ENCODE assay signal across 5 worm cellular contexts in the genomic region with DNA sequence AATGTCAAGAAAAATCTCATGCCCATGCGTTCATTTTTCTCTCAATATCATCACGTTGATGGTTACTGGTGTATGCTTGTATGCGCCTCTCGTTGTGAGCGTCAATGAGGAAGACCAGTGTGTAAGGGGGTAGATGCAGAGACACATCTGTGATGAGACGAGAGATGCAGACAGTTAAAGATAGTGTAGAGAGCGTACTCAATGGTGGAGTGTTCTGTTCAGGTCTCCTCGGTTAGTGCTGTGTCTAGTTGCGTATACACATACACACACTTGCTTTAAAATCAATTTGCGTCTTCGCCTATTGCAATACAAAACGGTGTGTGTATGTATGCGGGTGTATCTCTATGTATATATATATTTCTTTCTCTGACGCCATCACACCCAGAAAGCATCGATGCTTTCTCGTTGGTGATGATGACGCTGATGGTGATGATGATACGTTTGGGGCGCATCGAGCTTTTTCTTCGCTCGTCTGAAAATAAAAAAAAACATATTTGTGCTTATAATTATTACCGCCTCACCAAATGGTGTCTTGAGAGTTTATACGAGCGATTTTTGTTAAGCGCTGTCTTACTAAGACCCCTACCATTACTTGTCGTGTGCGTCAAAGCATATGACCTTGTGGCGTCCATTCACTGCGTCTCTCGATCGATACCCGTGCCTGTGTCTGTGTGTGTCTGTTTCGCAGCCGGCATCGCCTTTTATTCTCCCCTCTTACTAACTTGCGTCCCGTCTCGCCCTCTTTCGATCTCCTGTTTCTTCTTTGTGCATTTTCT.
A peak's percentile ranks its signal among the peaks of the same experiment; 100 is the strongest.
TF ChIP-seq lines count a peak whose summit lies in the region.

A gene (minus strand): TSS at position 589 of the 776 bp plus-strand sequence.

TF ChIP-seq in whole organism, L1 larva, 84 proteins besides CTCF, POLR2A, EP300 and RAD21 (continues in another document):
- TF ChIP-seq dsc-1 (tag; optimal IDR thresholded peaks at IDR 0.05; lab: Kevin White, UChicago) (peak; percentile 93), nhr-85 (tag; lab: Kevin White, UChicago) (peak; percentile 94), ets-5 (GFP tag; IDR thresholded peaks at IDR 0.05; lab: Robert Waterston, UW) (no peak), dpl-1 (GFP tag; optimal IDR thresholded peaks at IDR 0.05; lab: Kevin White, UChicago) (peak; percentile 51 to 60 (median 57)), isw-1 (GFP tag; IDR thresholded peaks at IDR 0.05; lab: Robert Waterston, UW) (peak; percentile 77), aly-2 (tag; optimal IDR thresholded peaks at IDR 0.05; lab: Kevin White, UChicago) (peak; percentile 56), efl-1 (optimal IDR thresholded peaks at IDR 0.05; lab: Kevin White, UChicago) (peak; percentile 83 to 93), efl-1 (GFP tag; optimal IDR thresholded peaks at IDR 0.05 in 1 of 2; lab: Kevin White, UChicago) (peak; percentile 45 to 97), nhr-28 (tag; optimal IDR thresholded peaks at IDR 0.05; lab: Kevin White, UChicago) (no peak), tlp-1 (tag; optimal IDR thresholded peaks at IDR 0.05; lab: Kevin White, UChicago) (no peak), lin-35 (GFP tag; optimal IDR thresholded peaks at IDR 0.05; lab: Kevin White, UChicago) (peak; percentile 77 to 84), F16B12.6 (tag; optimal IDR thresholded peaks at IDR 0.05; lab: Kevin White, UChicago) (no peak), nhr-76 (tag; optimal IDR thresholded peaks at IDR 0.05; lab: Kevin White, UChicago) (no peak), nhr-19 (GFP tag; conservative IDR thresholded peaks at IDR 0.05; lab: Robert Waterston, UW) (peak; percentile 83), ces-1 (GFP tag; optimal IDR thresholded peaks at IDR 0.05; lab: Kevin White, UChicago) (peak; percentile 37), nhr-84 (tag; optimal IDR thresholded peaks at IDR 0.05; lab: Kevin White, UChicago) (no peak), sox-4 (tag; optimal IDR thresholded peaks at IDR 0.05; lab: Kevin White, UChicago) (peak; percentile 66)

TF ChIP-seq in whole organism, L3 larva, 47 proteins besides CTCF, POLR2A, EP300 and RAD21 (continues in another document):
- no peak for TF ChIP-seq nhr-12 (tag; optimal IDR thresholded peaks at IDR 0.05; lab: Kevin White, UChicago)
- TF ChIP-seq elt-1 (tag; optimal IDR thresholded peaks at IDR 0.05; lab: Kevin White, UChicago): peak; percentile 34
- TF ChIP-seq elt-3 (tag; optimal IDR thresholded peaks at IDR 0.05; lab: Kevin White, UChicago): no peak
- peak; percentile 64 for TF ChIP-seq pqm-1 (tag; optimal IDR thresholded peaks at IDR 0.05; lab: Kevin White, UChicago)
- no peak for TF ChIP-seq ceh-16 (tag; optimal IDR thresholded peaks at IDR 0.05; lab: Kevin White, UChicago)
- TF ChIP-seq sea-2 (GFP tag; optimal IDR thresholded peaks at IDR 0.05; lab: Kevin White, UChicago): no peak
- peak; percentile 83 for TF ChIP-seq lin-15B (tag; optimal IDR thresholded peaks at IDR 0.05; lab: Kevin White, UChicago)
- TF ChIP-seq nhr-67 (tag; optimal IDR thresholded peaks at IDR 0.05; lab: Kevin White, UChicago): no peak
- peak; percentile 91 for TF ChIP-seq nfya-1 (tag; optimal IDR thresholded peaks at IDR 0.05; lab: Kevin White, UChicago; ENCODE audit: insufficient read depth)
- no peak for TF ChIP-seq zag-1 (tag; optimal IDR thresholded peaks at IDR 0.05; lab: Kevin White, UChicago)
- no peak for TF ChIP-seq nhr-28 (tag; optimal IDR thresholded peaks at IDR 0.05; lab: Kevin White, UChicago)
- TF ChIP-seq pha-4 (tag; optimal IDR thresholded peaks at IDR 0.05; lab: Kevin White, UChicago): peak; percentile 82
- peak; percentile 26 for TF ChIP-seq fos-1 (tag; optimal IDR thresholded peaks at IDR 0.05; lab: Kevin White, UChicago)
- TF ChIP-seq tbx-2 (tag; optimal IDR thresholded peaks at IDR 0.05; lab: Kevin White, UChicago): peak; percentile 69
- TF ChIP-seq mdl-1 (tag; optimal IDR thresholded peaks at IDR 0.05; lab: Kevin White, UChicago): peak; percentile 46
- peak; percentile 91 for TF ChIP-seq skn-1 (tag; optimal IDR thresholded peaks at IDR 0.05; lab: Kevin White, UChicago)
- TF ChIP-seq ceh-9 (tag; optimal IDR thresholded peaks at IDR 0.05; lab: Kevin White, UChicago): no peak

TF ChIP-seq in whole organism, early embryonic, 17 proteins besides CTCF, POLR2A, EP300 and RAD21:
- TF ChIP-seq flt-1 (GFP tag; IDR thresholded peaks at IDR 0.05; lab: Robert Waterston, UW) (no peak), aly-1 (tag; optimal IDR thresholded peaks at IDR 0.05; lab: Kevin White, UChicago) (no peak), tbx-11 (GFP tag; IDR thresholded peaks at IDR 0.05; lab: Robert Waterston, UW) (0 out of 2 replicates have a peak, but pooled peaks have one; percentile 14), hmg-4 (GFP tag; optimal IDR thresholded peaks at IDR 0.05; lab: Kevin White, UChicago) (peak; percentile 38), F13C5.2 (tag; optimal IDR thresholded peaks at IDR 0.05; lab: Kevin White, UChicago) (peak; percentile 64)
TF ChIP-seq in whole organism, early embryonic: peak in this region for 3.

TF ChIP-seq in whole organism, midembryonic, 9 proteins besides CTCF, POLR2A, EP300 and RAD21:
- peak; percentile 57 for TF ChIP-seq flt-1 (GFP tag; IDR thresholded peaks at IDR 0.05; lab: Robert Waterston, UW)
- no peak for TF ChIP-seq med-1 (GFP tag; optimal IDR thresholded peaks at IDR 0.05; lab: Kevin White, UChicago; ENCODE audit: insufficient read depth)
- no peak for TF ChIP-seq ztf-23 (GFP tag; IDR thresholded peaks at IDR 0.05; lab: Robert Waterston, UW)
- peak; percentile 83 for TF ChIP-seq cog-1 (tag; optimal IDR thresholded peaks at IDR 0.05; lab: Kevin White, UChicago)
- no peak for TF ChIP-seq tab-1 (GFP tag; IDR thresholded peaks at IDR 0.05; lab: Robert Waterston, UW)
- TF ChIP-seq T22C8.4 (GFP tag; IDR thresholded peaks at IDR 0.05; lab: Robert Waterston, UW): peak; percentile 86
- no peak for TF ChIP-seq ref-1 (GFP tag; conservative IDR thresholded peaks at IDR 0.05; lab: Robert Waterston, UW)
TF ChIP-seq in whole organism, midembryonic: peak in this region for 3.

TF ChIP-seq in whole organism, young adult, 124 proteins besides CTCF, POLR2A, EP300 and RAD21 (continues in another document):
- TF ChIP-seq akir-1 (GFP tag; optimal IDR thresholded peaks at IDR 0.05; lab: Kevin White, UChicago) (peak; percentile 38), nhr-27 (tag; optimal IDR thresholded peaks at IDR 0.05; lab: Kevin White, UChicago) (no peak), ceh-27 (GFP tag; optimal IDR thresholded peaks at IDR 0.05; lab: Kevin White, UChicago) (peak; percentile 94), nhr-179 (tag; optimal IDR thresholded peaks at IDR 0.05; lab: Kevin White, UChicago) (no peak), F33H1.4 (GFP tag; IDR thresholded peaks at IDR 0.05; lab: Robert Waterston, UW) (peak; percentile 34; the same call in 1 of the 2 replicates), let-526 (GFP tag; IDR thresholded peaks at IDR 0.05; lab: Robert Waterston, UW) (peak; percentile 77), F10E7.11 (tag; optimal IDR thresholded peaks at IDR 0.05; lab: Kevin White, UChicago) (no peak), lin-54 (GFP tag; optimal IDR thresholded peaks at IDR 0.05; lab: Kevin White, UChicago) (peak; percentile 65), F55B11.4 (tag; optimal IDR thresholded peaks at IDR 0.05; lab: Kevin White, UChicago; ENCODE audit: borderline replicate concordance, insufficient read depth) (no peak), madf-3 (GFP tag; IDR thresholded peaks at IDR 0.05; lab: Robert Waterston, UW) (0 out of 2 replicates have a peak, but pooled peaks have one; percentile 48), ceh-58 (GFP tag; IDR thresholded peaks at IDR 0.05; lab: Robert Waterston, UW) (no peak; the same call in 1 of the 2 replicates), snpc-3.4 (tag; optimal IDR thresholded peaks at IDR 0.05; lab: Kevin White, UChicago) (no peak), him-1 (tag; optimal IDR thresholded peaks at IDR 0.05; lab: Kevin White, UChicago) (no peak), ztf-26 (tag; optimal IDR thresholded peaks at IDR 0.05; lab: Kevin White, UChicago) (peak; percentile 51), ccch-3 (GFP tag; optimal IDR thresholded peaks at IDR 0.05; lab: Kevin White, UChicago) (no peak), aptf-2 (GFP tag; conservative IDR thresholded peaks at IDR 0.05; lab: Robert Waterston, UW) (no peak), madf-8 (GFP tag; conservative IDR thresholded peaks at IDR 0.05; lab: Robert Waterston, UW) (no peak), hsf-1 (GFP tag; IDR thresholded peaks at IDR 0.05; lab: Robert Waterston, UW) (no peak), unc-62 (GFP tag; optimal IDR thresholded peaks at IDR 0.05; lab: Kevin White, UChicago) (no peak), snpc-1.3 (tag; optimal IDR thresholded peaks at IDR 0.05; lab: Kevin White, UChicago; ENCODE audit: insufficient read depth) (no peak), K11D2.4 (GFP tag; IDR thresholded peaks at IDR 0.05; lab: Robert Waterston, UW) (peak; percentile 61), F57A8.1 (GFP tag; optimal IDR thresholded peaks at IDR 0.05; lab: Kevin White, UChicago) (peak; percentile 25), egl-18 (GFP tag; IDR thresholded peaks at IDR 0.05; lab: Robert Waterston, UW) (0 out of 2 replicates have a peak, but pooled peaks have one; percentile 40), T26A5.8 (tag; optimal IDR thresholded peaks at IDR 0.05; lab: Kevin White, UChicago) (no peak), F23B12.7 (tag; optimal IDR thresholded peaks at IDR 0.05; lab: Kevin White, UChicago; ENCODE audit: insufficient read depth) (no peak), Y53F4B.3 (GFP tag; IDR thresholded peaks at IDR 0.05; lab: Robert Waterston, UW) (no peak), F49E8.2 (tag; optimal IDR thresholded peaks at IDR 0.05; lab: Kevin White, UChicago; ENCODE audit: insufficient read depth) (no peak), nhr-90 (tag; optimal IDR thresholded peaks at IDR 0.05; lab: Kevin White, UChicago) (peak; percentile 13), efl-1 (GFP tag; optimal IDR thresholded peaks at IDR 0.05; lab: Kevin White, UChicago) (no peak), B0336.3 (GFP tag; IDR thresholded peaks at IDR 0.05; lab: Robert Waterston, UW) (peak; percentile 26), B0035.1 (tag; optimal IDR thresholded peaks at IDR 0.05; lab: Kevin White, UChicago) (no peak), dox-1 (GFP tag; IDR thresholded peaks at IDR 0.05; lab: Robert Waterston, UW) (peak; percentile 68), ets-4 (GFP tag; optimal IDR thresholded peaks at IDR 0.05; lab: Kevin White, UChicago) (peak; percentile 41), rec-8 (tag; optimal IDR thresholded peaks at IDR 0.05; lab: Kevin White, UChicago) (no peak), F52B5.7 (tag; optimal IDR thresholded peaks at IDR 0.05; lab: Kevin White, UChicago) (no peak), lin-35 (GFP tag; optimal IDR thresholded peaks at IDR 0.05; lab: Kevin White, UChicago) (peak in 1 of 3 experiments; percentile 82), somi-1 (GFP tag; optimal IDR thresholded peaks at IDR 0.05; lab: Kevin White, UChicago) (peak; percentile 16), rpc-1 (optimal IDR thresholded peaks at IDR 0.05; lab: Kevin White, UChicago) (no peak), rpc-1 (tag; optimal IDR thresholded peaks at IDR 0.05; lab: Kevin White, UChicago) (no peak), ztf-3 (GFP tag; optimal IDR thresholded peaks at IDR 0.05; lab: Kevin White, UChicago) (no peak)
